Worm (Caenorhabditis elegans): ENCODE measurements around the gene Y69A2AR.1.

Y69A2AR.1 gene

DNA sequence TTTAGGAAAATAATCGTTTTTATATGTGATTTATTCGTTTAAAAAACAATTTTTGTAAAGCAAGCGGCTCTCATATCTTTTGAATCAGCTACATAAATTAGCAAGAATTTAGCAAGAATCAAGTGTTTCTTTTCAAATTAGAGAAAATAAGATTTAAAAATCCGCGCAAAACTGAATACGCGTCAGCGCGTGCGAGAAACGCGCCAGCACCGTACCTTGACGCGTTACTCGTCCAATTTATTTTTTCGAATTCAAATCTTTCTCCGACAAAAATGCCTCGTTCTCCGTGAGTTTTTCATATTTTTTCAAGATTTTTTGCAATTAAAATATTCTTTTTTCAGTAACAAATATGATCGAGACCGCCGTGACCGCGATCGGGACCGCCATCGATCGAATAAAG lies 9.4 kb downstream of the Y69A2AR.1 start, which contains the start of gene Y94H6A.3 (continued):
- TF ChIP-seq lin-13 (GFP tag; optimal IDR thresholded peaks at IDR 0.05) (peak; percentile 87), sdz-12 (GFP tag; optimal IDR thresholded peaks at IDR 0.05) (no peak), dmd-6 (GFP tag; IDR thresholded peaks at IDR 0.05) (peak; percentile 80), lim-7 (GFP tag; IDR thresholded peaks at IDR 0.05) (no peak), madf-9 (GFP tag; conservative IDR thresholded peaks at IDR 0.05) (0 out of 2 replicates have a peak, but pooled peaks have one; percentile 20), fos-1 (tag; optimal IDR thresholded peaks at IDR 0.05) (no peak), F44E2.7 (GFP tag; IDR thresholded peaks at IDR 0.05) (no peak), nhr-77 (tag; optimal IDR thresholded peaks at IDR 0.05) (peak; percentile 78), dve-1 (tag; optimal IDR thresholded peaks at IDR 0.05; ENCODE audit: insufficient read depth) (peak; percentile 84), zip-2 (tag; optimal IDR thresholded peaks at IDR 0.05) (peak; percentile 46), dpl-1 (GFP tag; optimal IDR thresholded peaks at IDR 0.05) (peak; percentile 98), Y48G9A.11 (GFP tag; IDR thresholded peaks at IDR 0.05) (peak; percentile 95), ceh-20 (GFP tag; IDR thresholded peaks at IDR 0.05) (peak; percentile 74), lin-15B (tag; optimal IDR thresholded peaks at IDR 0.05) (peak; percentile 55), nhr-41 (GFP tag; IDR thresholded peaks at IDR 0.05) (no peak), unc-39 (tag; optimal IDR thresholded peaks at IDR 0.05) (no peak), cey-2 (tag; optimal IDR thresholded peaks at IDR 0.05; ENCODE audit: borderline replicate concordance, insufficient read depth) (no peak), F37D6.2 (tag; optimal IDR thresholded peaks at IDR 0.05) (peak; percentile 72), ceh-44 (GFP tag; IDR thresholded peaks at IDR 0.05) (no peak), ama-1 (optimal IDR thresholded peaks at IDR 0.05) (peak; percentile 66), nhr-76 (tag; optimal IDR thresholded peaks at IDR 0.05) (no peak), zag-1 (tag; optimal IDR thresholded peaks at IDR 0.05) (no peak), zfp-3 (GFP tag; conservative IDR thresholded peaks at IDR 0.05) (peak; percentile 78; the same call in 1 of the 2 replicates), hmg-1.1 (GFP tag; IDR thresholded peaks at IDR 0.05) (peak; percentile 81), hlh-11 (tag; optimal IDR thresholded peaks at IDR 0.05) (peak; percentile 64)

DNA sequence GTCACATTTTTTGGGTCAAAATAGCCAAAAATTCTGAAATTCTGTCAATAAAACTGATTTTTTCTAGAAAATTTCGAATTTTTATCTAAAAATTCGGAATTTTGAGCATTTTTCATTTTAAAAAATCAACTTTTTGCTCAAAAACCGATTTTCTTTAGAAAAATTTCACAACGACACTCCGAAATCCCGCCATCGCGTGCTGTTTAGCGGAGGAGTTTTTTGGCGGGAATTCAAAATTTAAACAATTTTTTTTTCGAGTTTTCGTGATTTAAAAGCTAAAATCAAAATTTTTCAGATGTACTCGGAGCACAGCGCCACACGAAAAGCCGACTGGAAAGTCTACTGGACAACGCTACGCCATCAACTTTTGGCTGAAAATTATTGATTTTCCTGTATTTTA lies 10.8 kb downstream of the Y69A2AR.1 start:
- TF ChIP-seq lin-38 (GFP tag; IDR thresholded peaks at IDR 0.05) = 0 out of 2 replicates have a peak, but pooled peaks have one; percentile 3
- no peak for TF ChIP-seq dmd-9 (GFP tag; IDR thresholded peaks at IDR 0.05)
- TF ChIP-seq ceh-82 (tag; optimal IDR thresholded peaks at IDR 0.05) = no peak
- no peak for TF ChIP-seq tag-97 (GFP tag; IDR thresholded peaks at IDR 0.05)
- TF ChIP-seq aha-1 (tag) = no peak
- TF ChIP-seq fos-1 (tag; optimal IDR thresholded peaks at IDR 0.05) = no peak
- TF ChIP-seq daf-12 (tag; optimal IDR thresholded peaks at IDR 0.05) = no peak
- TF ChIP-seq ceh-28 (tag; optimal IDR thresholded peaks at IDR 0.05) = no peak
- peak; percentile 94 for TF ChIP-seq Y48G9A.11 (GFP tag; IDR thresholded peaks at IDR 0.05)
- no peak for TF ChIP-seq daf-16 (GFP tag; optimal IDR thresholded peaks at IDR 0.05)
- TF ChIP-seq daf-16 (tag; optimal IDR thresholded peaks at IDR 0.05) = no peak
- no peak for TF ChIP-seq nhr-41 (GFP tag; IDR thresholded peaks at IDR 0.05)
- TF ChIP-seq pha-4 (GFP tag; IDR thresholded peaks at IDR 0.05) = no peak
- TF ChIP-seq pha-4 (tag; optimal IDR thresholded peaks at IDR 0.05) = no peak
- TF ChIP-seq T20F7.1 (GFP tag; optimal IDR thresholded peaks at IDR 0.05) = peak; percentile 57
- no peak for TF ChIP-seq mdt-29 (GFP tag; IDR thresholded peaks at IDR 0.05)
- TF ChIP-seq ceh-32 (tag; optimal IDR thresholded peaks at IDR 0.05; ENCODE audit: poor library complexity) = no peak
- TF ChIP-seq spr-1 (tag; optimal IDR thresholded peaks at IDR 0.05) = no peak
- TF ChIP-seq nhr-10 (tag; optimal IDR thresholded peaks at IDR 0.05) = no peak
- peak; percentile 45 for TF ChIP-seq dpl-1 (GFP tag; optimal IDR thresholded peaks at IDR 0.05)
- no peak for TF ChIP-seq mep-1 (tag; optimal IDR thresholded peaks at IDR 0.05)
- TF ChIP-seq egl-43 (GFP tag; IDR thresholded peaks at IDR 0.05) = no peak
- TF ChIP-seq daf-8 (GFP tag; IDR thresholded peaks at IDR 0.05) = no peak

Data from whole organism, L4 larva.